Worm (Caenorhabditis elegans) whole organism, L1 larva: ENCODE data around the gene AH9.4.

ENCODE experiments used
- C16A3.4 ChIP-seq: fragments of 150-350 bp; optimal IDR thresholded peaks from 2 replicates; lab custom pipeline; 2014; ENCODE audit warnings: missing biosample characterization, missing genetic modification characterization
- F16B12.6 ChIP-seq: fragments of 150-350 bp; optimal IDR thresholded peaks from 2 replicates; lab custom pipeline; 2014; ENCODE audit warnings: missing biosample characterization, missing genetic modification characterization
- aha-1 ChIP-seq: fragments of 150-350 bp; optimal IDR thresholded peaks from 2 replicates; lab custom pipeline; 2014; ENCODE audit warnings: missing biosample characterization, missing genetic modification characterization
- aly-2 ChIP-seq: fragments of 150-350 bp; optimal IDR thresholded peaks from 2 replicates; lab custom pipeline; 2014; ENCODE audit warnings: missing biosample characterization, missing genetic modification characterization
- ama-1 ChIP-seq: fragments of 150-350 bp; optimal IDR thresholded peaks from 2 replicates; lab custom pipeline; 2014
- ceh-63 ChIP-seq: fragments of 200-800 bp; sonication (Bioruptor generic); optimal IDR thresholded peaks from 2 replicates; lab custom pipeline; 2018; ENCODE audit warnings: mild to moderate bottlenecking, missing genetic modification characterization, missing compliant biosample characterization
- ceh-8 ChIP-seq: fragments of 200-800 bp; sonication (Bioruptor generic); optimal IDR thresholded peaks from 2 replicates; lab custom pipeline; 2018; ENCODE audit warnings: mild to moderate bottlenecking, missing genetic modification characterization, moderate library complexity, missing compliant biosample characterization
- ceh-88 ChIP-seq: fragments of 200-800 bp; sonication (Bioruptor generic); IDR thresholded peaks from 2 replicates; pipeline ENCODE4 v1.3.6; 2022; ENCODE audit warnings: missing genetic modification characterization, missing compliant biosample characterization
- dpl-1 ChIP-seq, 3 experiments: fragments of 150-350 bp in 2 of 3; sonication (generic microtip) in 1 of 3; optimal IDR thresholded peaks; 2 replicates each; lab custom pipeline; 2014 to 2017; ENCODE audit warnings: missing biosample characterization in 3 of 3, missing genetic modification characterization in 3 of 3, missing genetic modification reagents in 3 of 3
- efl-1 ChIP-seq, 4 experiments: fragments of 150-350 bp; optimal IDR thresholded peaks in 3 of 4; peaks in 1 of 4; 1 replicate in 1 of 4; 2 replicates in 3 of 4; lab custom pipeline; 2014; ENCODE audit warnings: missing biosample characterization in 2 of 4, missing genetic modification characterization in 2 of 4, missing genetic modification reagents in 2 of 4
- efl-3 ChIP-seq: fragments of 200-800 bp; sonication (Bioruptor generic); optimal IDR thresholded peaks from 2 replicates; lab custom pipeline; 2018; ENCODE audit warnings: mild to moderate bottlenecking, missing genetic modification characterization, missing compliant biosample characterization
- egl-13 ChIP-seq: sonication (generic microtip); optimal IDR thresholded peaks from 2 replicates; lab custom pipeline; 2016; ENCODE audit warnings: missing genotype, missing genetic modification reagents, missing genetic modification characterization, missing compliant biosample characterization
- elt-3 ChIP-seq, 6 experiments: fragments of 150-350 bp in 1 of 6; sonication (generic microtip); optimal IDR thresholded peaks; 2 replicates each; lab custom pipeline; 2017 to 2018; ENCODE audit warnings: missing biosample characterization in 6 of 6, missing genetic modification characterization in 6 of 6, inconsistent platforms in 1 of 6
- fkh-10 ChIP-seq: sonication (generic microtip); optimal IDR thresholded peaks from 2 replicates; lab custom pipeline; 2017; ENCODE audit warnings: missing biosample characterization, missing genetic modification reagents, missing genetic modification characterization
- fkh-8 ChIP-seq: sonication (generic microtip); optimal IDR thresholded peaks from 2 replicates; lab custom pipeline; 2016; ENCODE audit warnings: mild to moderate bottlenecking, missing genetic modification characterization, missing compliant biosample characterization
- fos-1 ChIP-seq: fragments of 150-350 bp; optimal IDR thresholded peaks from 2 replicates; lab custom pipeline; 2014; ENCODE audit warnings: missing biosample characterization, missing genetic modification characterization
- grh-1 ChIP-seq: fragments of 200-800 bp; sonication (Bioruptor generic); IDR thresholded peaks from 2 replicates; pipeline ENCODE4 v1.3.6; 2022; ENCODE audit warnings: missing genetic modification reagents, missing genetic modification characterization, missing compliant biosample characterization
- hlh-17 ChIP-seq: fragments of 200-800 bp; sonication (Bioruptor generic); optimal IDR thresholded peaks from 2 replicates; lab custom pipeline; 2018; ENCODE audit warnings: missing genetic modification characterization, mild to moderate bottlenecking, missing compliant biosample characterization, moderate library complexity, borderline replicate concordance
- hpl-2 ChIP-seq: fragments of 150-350 bp; optimal IDR thresholded peaks from 2 replicates; lab custom pipeline; 2014; ENCODE audit warnings: missing biosample characterization, missing genetic modification reagents, missing genetic modification characterization
- irx-1 ChIP-seq: sonication (generic microtip); optimal IDR thresholded peaks from 2 replicates; lab custom pipeline; 2016; ENCODE audit warnings: missing genetic modification characterization, missing compliant biosample characterization
- jun-1 ChIP-seq: fragments of 150-350 bp; optimal IDR thresholded peaks from 2 replicates; lab custom pipeline; 2014; ENCODE audit warnings: missing biosample characterization, missing genetic modification reagents, missing genetic modification characterization
- lin-13 ChIP-seq: fragments of 150-350 bp; optimal IDR thresholded peaks from 2 replicates; lab custom pipeline; 2014; ENCODE audit warnings: missing biosample characterization, missing genetic modification reagents, missing genetic modification characterization
- lin-15B ChIP-seq: fragments of 150-350 bp; sonication (generic microtip); optimal IDR thresholded peaks from 3 replicates; lab custom pipeline; 2014; ENCODE audit warnings: missing biosample characterization, missing genetic modification characterization
- lin-35 ChIP-seq, 2 experiments: fragments of 150-350 bp; optimal IDR thresholded peaks; 2 replicates each; lab custom pipeline; 2014; ENCODE audit warnings: missing biosample characterization in 2 of 2, missing genetic modification characterization in 2 of 2, missing genetic modification reagents in 2 of 2
- lin-39 ChIP-seq: fragments of 150-350 bp; optimal IDR thresholded peaks from 2 replicates; lab custom pipeline; 2014; ENCODE audit warnings: missing biosample characterization, missing genetic modification reagents, missing genetic modification characterization
- lir-3 ChIP-seq: sonication (generic microtip); optimal IDR thresholded peaks from 2 replicates; lab custom pipeline; 2016; ENCODE audit warnings: mild to moderate bottlenecking, missing genetic modification characterization, moderate library complexity, missing compliant biosample characterization; ENCODE audit not compliant: poor library complexity
- lsy-2 ChIP-seq, 2 experiments: fragments of 150-350 bp; optimal IDR thresholded peaks; 2 replicates each; lab custom pipeline; 2014; ENCODE audit warnings: missing biosample characterization in 2 of 2, missing genetic modification characterization in 2 of 2
- mdl-1 ChIP-seq, 2 experiments: fragments of 150-350 bp; optimal IDR thresholded peaks; 2 replicates each; lab custom pipeline; 2014 to 2017; ENCODE audit warnings: missing biosample characterization in 2 of 2, missing genetic modification characterization in 2 of 2, inconsistent platforms in 1 of 2
- nhr-11 ChIP-seq: fragments of 150-350 bp; optimal IDR thresholded peaks from 2 replicates; lab custom pipeline; 2014; ENCODE audit warnings: missing biosample characterization, missing genetic modification characterization
- nhr-20 ChIP-seq: sonication (generic microtip); optimal IDR thresholded peaks from 2 replicates; lab custom pipeline; 2016; ENCODE audit warnings: mild to moderate bottlenecking, missing genetic modification characterization, missing compliant biosample characterization
- nhr-76 ChIP-seq: sonication (generic microtip); optimal IDR thresholded peaks from 2 replicates; lab custom pipeline; 2017; ENCODE audit warnings: missing biosample characterization, missing genetic modification characterization
- nhr-77 ChIP-seq: fragments of 150-350 bp; optimal IDR thresholded peaks from 2 replicates; lab custom pipeline; 2014; ENCODE audit warnings: missing biosample characterization, missing genetic modification characterization
- nhr-84 ChIP-seq: sonication (generic microtip); optimal IDR thresholded peaks from 2 replicates; lab custom pipeline; 2017; ENCODE audit warnings: missing biosample characterization, missing genetic modification characterization
- nhr-85 ChIP-seq: sonication (generic microtip); peaks from one replicate; lab custom pipeline; 2016; ENCODE audit warnings: missing genetic modification characterization, inconsistent platforms, missing compliant biosample characterization
- nhr-90 ChIP-seq: sonication (generic microtip); optimal IDR thresholded peaks from 2 replicates; lab custom pipeline; 2016; ENCODE audit warnings: mild to moderate bottlenecking, missing genetic modification characterization, missing compliant biosample characterization; ENCODE audit not compliant: poor library complexity
- pag-3 ChIP-seq: sonication (generic microtip); optimal IDR thresholded peaks from 2 replicates; lab custom pipeline; 2017; ENCODE audit warnings: missing genetic modification characterization, mild to moderate bottlenecking, missing compliant biosample characterization, antibody characterized with exemption, borderline replicate concordance; ENCODE audit not compliant: insufficient read depth
- pqm-1 ChIP-seq: sonication (generic microtip); optimal IDR thresholded peaks from 3 replicates; lab custom pipeline; 2017; ENCODE audit warnings: missing biosample characterization, missing genetic modification characterization
- skn-1 ChIP-seq: fragments of 150-350 bp; optimal IDR thresholded peaks from 2 replicates; lab custom pipeline; 2014; ENCODE audit warnings: missing biosample characterization, missing genetic modification characterization
- snu-23 ChIP-seq: sonication (generic microtip); optimal IDR thresholded peaks from 2 replicates; lab custom pipeline; 2016; ENCODE audit warnings: missing genetic modification characterization, missing compliant biosample characterization
- sox-4 ChIP-seq: sonication (generic microtip); optimal IDR thresholded peaks from 2 replicates; lab custom pipeline; 2016; ENCODE audit warnings: missing genetic modification characterization, missing compliant biosample characterization
- sptf-1 ChIP-seq: fragments of 150-350 bp; optimal IDR thresholded peaks from 2 replicates; lab custom pipeline; 2014; ENCODE audit warnings: missing biosample characterization, missing genetic modification characterization
- sup-37 ChIP-seq: fragments of 200-800 bp; sonication (Bioruptor generic); optimal IDR thresholded peaks from 2 replicates; lab custom pipeline; 2018; ENCODE audit warnings: mild to moderate bottlenecking, missing genetic modification characterization, missing compliant biosample characterization
- tbx-2 ChIP-seq: sonication (generic microtip); optimal IDR thresholded peaks from 2 replicates; lab custom pipeline; 2016; ENCODE audit warnings: missing genetic modification characterization, missing compliant biosample characterization
- unc-130 ChIP-seq: fragments of 150-350 bp; optimal IDR thresholded peaks from 2 replicates; lab custom pipeline; 2017; ENCODE audit warnings: missing biosample characterization, missing genetic modification characterization, inconsistent platforms
- unc-30 ChIP-seq: sonication (generic microtip); optimal IDR thresholded peaks from 2 replicates; lab custom pipeline; 2017; ENCODE audit warnings: missing biosample characterization, missing genetic modification characterization
- unc-62 ChIP-seq: fragments of 150-350 bp; optimal IDR thresholded peaks from 2 replicates; lab custom pipeline; 2014; ENCODE audit warnings: missing biosample characterization, missing genetic modification reagents, missing genetic modification characterization
- unc-86 ChIP-seq: sonication (generic microtip); optimal IDR thresholded peaks from 2 replicates; lab custom pipeline; 2016; ENCODE audit warnings: missing genetic modification characterization, missing compliant biosample characterization
- unc-98 ChIP-seq: fragments of 200-800 bp; sonication (Bioruptor generic); IDR thresholded peaks from 2 replicates; pipeline ENCODE4 v1.3.6; 2022; ENCODE audit warnings: missing genetic modification characterization, missing compliant biosample characterization
- xbp-1 ChIP-seq: sonication (generic microtip); optimal IDR thresholded peaks from 2 replicates; lab custom pipeline; 2016; ENCODE audit warnings: missing genetic modification characterization, missing compliant biosample characterization
- zag-1 ChIP-seq: fragments of 150-350 bp; optimal IDR thresholded peaks from 2 replicates; lab custom pipeline; 2014; ENCODE audit warnings: missing biosample characterization, missing genetic modification characterization
- zip-4 ChIP-seq: fragments of 200-800 bp; sonication (Bioruptor generic); optimal IDR thresholded peaks from 2 replicates; lab custom pipeline; 2018; ENCODE audit warnings: mild to moderate bottlenecking, missing genetic modification characterization, moderate library complexity, missing compliant biosample characterization
- ztf-11 ChIP-seq, 2 experiments: sonication (generic microtip); optimal IDR thresholded peaks; 2 replicates each; lab custom pipeline; 2016 to 2017; ENCODE audit warnings: missing genetic modification characterization in 2 of 2, missing biosample characterization in 1 of 2, missing compliant biosample characterization in 1 of 2

AH9.4 gene

ce11 chrX:2226875-2227355 lies 47.2 kb downstream of the AH9.4 start (continued):
- TF ChIP-seq unc-30 (tag; lab: Kevin White, UChicago): no peak
- peak; percentile 46 for TF ChIP-seq irx-1 (tag; lab: Kevin White, UChicago)
- no peak for TF ChIP-seq efl-3 (GFP tag; lab: Kevin White, UChicago)
- TF ChIP-seq fos-1 (tag; lab: Kevin White, UChicago): peak; percentile 33
- peak; percentile 47 for TF ChIP-seq unc-86
- no peak for TF ChIP-seq ztf-11 (tag; optimal IDR thresholded peaks at IDR 0.05; lab: Kevin White, UChicago)
- peak; percentile 29 for TF ChIP-seq ceh-63 (GFP tag; lab: Kevin White, UChicago)
- TF ChIP-seq sox-4 (tag; lab: Kevin White, UChicago): peak; percentile 0
- peak; percentile 82 for TF ChIP-seq snu-23
- peak; percentile 29 for TF ChIP-seq unc-130 (tag; lab: Kevin White, UChicago)
- TF ChIP-seq fkh-10 (GFP tag; lab: Kevin White, UChicago): peak; percentile 54
- TF ChIP-seq tbx-2: peak; percentile 59
- TF ChIP-seq hpl-2: no peak
- peak; percentile 79 for TF ChIP-seq jun-1 (tag; lab: Kevin White, UChicago)
- peak; percentile 35 to 67 for TF ChIP-seq lin-35 (GFP tag; optimal IDR thresholded peaks at IDR 0.05; lab: Kevin White, UChicago)
- 0 out of 2 replicates have a peak, but pooled peaks have one; percentile 28 for TF ChIP-seq unc-98
- peak; percentile 48 for TF ChIP-seq pag-3 (tag; lab: Kevin White, UChicago)
- TF ChIP-seq zag-1 (tag; lab: Kevin White, UChicago): no peak
- TF ChIP-seq aha-1 (tag; lab: Kevin White, UChicago): no peak
- TF ChIP-seq dpl-1 (GFP tag; optimal IDR thresholded peaks at IDR 0.05; lab: Kevin White, UChicago): peak in 1 of 3 experiments; percentile 34
- TF ChIP-seq nhr-85 (tag; lab: Kevin White, UChicago): peak; percentile 80
- peak in 1 of 2 experiments; percentile 69 for TF ChIP-seq mdl-1 (tag; optimal IDR thresholded peaks at IDR 0.05; lab: Kevin White, UChicago)
- peak; percentile 14 to 41 for TF ChIP-seq efl-1 (optimal IDR thresholded peaks at IDR 0.05; lab: Kevin White, UChicago)
- TF ChIP-seq efl-1 (GFP tag; optimal IDR thresholded peaks at IDR 0.05 in 1 of 2; lab: Kevin White, UChicago): peak in 1 of 2 experiments; percentile 94
- TF ChIP-seq unc-62: no peak
- TF ChIP-seq nhr-20: peak; percentile 66
- no peak for TF ChIP-seq nhr-11 (tag; lab: Kevin White, UChicago)
- no peak for TF ChIP-seq sptf-1 (tag; lab: Kevin White, UChicago)
- peak; percentile 49 for TF ChIP-seq nhr-77
- peak; percentile 76 for TF ChIP-seq nhr-90 (tag; lab: Kevin White, UChicago)
- TF ChIP-seq xbp-1 (tag; lab: Kevin White, UChicago): peak; percentile 60
- TF ChIP-seq pqm-1 (tag; lab: Kevin White, UChicago): no peak
- TF ChIP-seq lsy-2 (tag; optimal IDR thresholded peaks at IDR 0.05; lab: Kevin White, UChicago): peak; percentile 58 to 78
- TF ChIP-seq egl-13 (tag; lab: Kevin White, UChicago): peak; percentile 36
- TF ChIP-seq hlh-17 (GFP tag; lab: Kevin White, UChicago): no peak
- peak; percentile 69 for TF ChIP-seq fkh-8 (tag; lab: Kevin White, UChicago)
- TF ChIP-seq C16A3.4 (tag; lab: Kevin White, UChicago): peak; percentile 65
- peak; percentile 12 for TF ChIP-seq F16B12.6
- peak; percentile 43 for TF ChIP-seq zip-4 (GFP tag; lab: Kevin White, UChicago)
- TF ChIP-seq ceh-88 (GFP tag; lab: Robert Waterston, UW): peak; percentile 61; the same call in 1 of the 2 replicates
- TF ChIP-seq grh-1 (GFP tag; lab: Robert Waterston, UW): no peak
- TF ChIP-seq ama-1 (lab: Kevin White, UChicago): no peak
- no peak for TF ChIP-seq lir-3 (tag; lab: Kevin White, UChicago)
- TF ChIP-seq nhr-84 (tag; lab: Kevin White, UChicago): no peak
- TF ChIP-seq sup-37 (GFP tag; lab: Kevin White, UChicago): peak; percentile 44
- peak; percentile 61 for TF ChIP-seq lin-13 (GFP tag; lab: Kevin White, UChicago)
- no peak for TF ChIP-seq ceh-8
- TF ChIP-seq lin-39 (tag; lab: Kevin White, UChicago): no peak
- no peak for TF ChIP-seq nhr-76 (tag; lab: Kevin White, UChicago)
- TF ChIP-seq aly-2 (tag; lab: Kevin White, UChicago): no peak
- TF ChIP-seq skn-1: peak; percentile 79
- TF ChIP-seq elt-3 (tag; optimal IDR thresholded peaks at IDR 0.05; lab: Kevin White, UChicago): peak in 1 of 6 experiments; percentile 53
- TF ChIP-seq lin-15B (tag; lab: Kevin White, UChicago): no peak
